Worm (Caenorhabditis elegans): ENCODE data around the gene nhr-192.

ce11 chrV:10084864-10085263 is 14.4 kb upstream of the nhr-192 start, which contains the start of gene R04B5.6:
- no peak for TF ChIP-seq pqm-1 (tag; optimal IDR thresholded peaks at IDR 0.05)
- no peak for TF ChIP-seq pha-4 (tag; optimal IDR thresholded peaks at IDR 0.05)

Data from whole organism, late embryonic.